Worm (Caenorhabditis elegans) whole organism, L3 larva: ENCODE measurements around the gene T16A9.3.

ENCODE experiments used
- elt-2 ChIP-seq: sonication (generic microtip); optimal IDR thresholded peaks from 2 replicates; lab custom pipeline; 2016; ENCODE audit warnings: missing genetic modification reagents, mild to moderate bottlenecking, missing genetic modification characterization, missing compliant biosample characterization
- lin-39 ChIP-seq: fragments of 150-350 bp; optimal IDR thresholded peaks from 2 replicates; lab custom pipeline; 2018; ENCODE audit warnings: missing biosample characterization, missing genetic modification reagents, missing genetic modification characterization
- nfya-1 ChIP-seq: sonication (generic microtip); optimal IDR thresholded peaks from 2 replicates; lab custom pipeline; 2017; ENCODE audit warnings: missing genetic modification characterization, mild to moderate bottlenecking, missing compliant biosample characterization, antibody characterized with exemption, moderate library complexity; ENCODE audit not compliant: insufficient read depth
- nhr-25 ChIP-seq: sonication (generic microtip); optimal IDR thresholded peaks from 2 replicates; lab custom pipeline; 2017; ENCODE audit warnings: missing biosample characterization, missing genetic modification characterization
- nhr-28 ChIP-seq: fragments of 150-350 bp; optimal IDR thresholded peaks from 2 replicates; lab custom pipeline; 2014; ENCODE audit warnings: missing biosample characterization, missing genetic modification characterization
- pha-4 ChIP-seq: fragments of 150-350 bp; optimal IDR thresholded peaks from 2 replicates; lab custom pipeline; 2014; ENCODE audit warnings: missing biosample characterization, missing genetic modification reagents, missing genetic modification characterization
- skn-1 ChIP-seq: fragments of 150-350 bp; optimal IDR thresholded peaks from 2 replicates; lab custom pipeline; 2014; ENCODE audit warnings: missing biosample characterization, missing genetic modification characterization
- snpc-4 ChIP-seq: fragments of 150-350 bp; optimal IDR thresholded peaks from 2 replicates; lab custom pipeline; 2014; ENCODE audit warnings: missing biosample characterization, missing genetic modification characterization
- tbx-2 ChIP-seq: sonication (generic microtip); optimal IDR thresholded peaks from 2 replicates; lab custom pipeline; 2016; ENCODE audit warnings: mild to moderate bottlenecking, missing genetic modification characterization, missing compliant biosample characterization
- unc-39 ChIP-seq: sonication (generic microtip); optimal IDR thresholded peaks from 4 replicates; lab custom pipeline; 2017; ENCODE audit warnings: missing biosample characterization, missing genetic modification characterization

DNA sequence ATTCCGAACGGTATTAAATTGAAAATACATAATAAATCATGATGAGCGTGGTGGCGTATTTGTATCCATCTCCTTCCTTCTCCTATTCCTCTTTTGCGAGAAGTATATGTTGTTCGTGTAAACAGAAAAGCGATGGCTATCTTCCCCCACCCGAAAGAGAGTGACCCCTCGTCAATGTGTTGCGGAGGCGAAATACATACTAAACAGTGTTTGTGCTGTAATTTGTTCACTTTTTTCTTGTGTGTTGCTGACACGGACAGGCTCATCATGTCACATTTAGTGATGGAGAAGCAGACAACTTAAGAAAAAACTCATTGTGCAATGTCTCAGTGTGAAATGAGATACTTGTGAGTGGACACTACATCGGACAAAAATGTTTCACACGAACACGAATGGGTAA lies 26.3 kb downstream of the T16A9.3 start:
- TF ChIP-seq nfya-1 (tag; lab: Kevin White, UChicago) = no peak
- TF ChIP-seq snpc-4 (tag; lab: Kevin White, UChicago) = no peak
- TF ChIP-seq nhr-25 (tag; lab: Kevin White, UChicago) = no peak
- TF ChIP-seq lin-39 (tag; lab: Kevin White, UChicago) = no peak
- TF ChIP-seq unc-39 = no peak
- TF ChIP-seq skn-1 (tag; lab: Kevin White, UChicago) = no peak
- no peak for TF ChIP-seq elt-2
- TF ChIP-seq nhr-28 = no peak
- TF ChIP-seq pha-4 (tag; lab: Kevin White, UChicago) = no peak
- no peak for TF ChIP-seq tbx-2
